Worm (Caenorhabditis elegans): ENCODE results near the gene Y52E8A.1.

Y52E8A.1 gene

DNA sequence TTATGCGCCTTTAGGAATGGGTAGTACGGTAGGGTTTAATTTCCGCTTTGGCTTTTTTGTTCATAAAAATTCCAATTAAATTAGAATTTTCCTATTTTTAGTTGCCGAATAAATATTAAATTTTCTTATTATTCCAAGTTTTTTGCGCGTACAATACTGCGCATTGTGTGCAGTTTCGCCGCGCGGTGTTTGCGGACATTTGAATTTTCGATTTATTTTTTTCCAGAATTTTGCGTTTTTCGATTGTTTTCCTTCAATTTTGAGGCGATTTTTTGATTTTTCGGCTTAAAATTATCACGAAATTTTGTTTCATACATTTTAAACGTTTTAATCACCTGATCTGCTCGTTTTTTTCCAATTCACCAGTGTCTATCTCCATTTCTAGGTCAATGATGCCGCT is 1.0 kb downstream of the Y52E8A.1 start, which contains the start of gene H20J04.6:
TSS of gene H20J04.6 (plus strand) at position 386 of the 400 bp plus-strand sequence.
- TF ChIP-seq ceh-2 (tag; optimal IDR thresholded peaks at IDR 0.05) (no peak), unc-42 (tag; optimal IDR thresholded peaks at IDR 0.05) (peak; percentile 25)

DNA sequence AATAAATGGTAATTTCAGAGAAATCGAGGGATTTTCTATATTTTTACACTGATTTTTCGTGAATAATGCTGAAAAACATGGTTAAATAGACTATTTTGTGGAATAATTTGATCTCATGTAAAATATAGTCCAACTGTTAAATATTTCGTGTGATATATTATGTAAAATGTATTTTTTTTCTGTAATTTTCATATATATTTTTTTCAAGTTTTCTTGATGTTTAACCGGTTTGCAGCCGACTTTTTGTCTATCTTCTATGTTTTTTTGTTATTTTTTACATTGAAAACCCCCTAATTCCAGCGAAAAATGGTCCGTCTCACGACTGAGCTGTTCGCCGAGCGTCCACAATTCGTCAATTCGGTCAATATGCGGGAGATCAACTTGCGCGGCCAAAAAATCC is 2.2 kb downstream of the Y52E8A.1 start, which contains the start of gene mog-2:
TSS of gene mog-2 (plus strand) at position 301 of the 400 bp plus-strand sequence.
- TF ChIP-seq sdc-2 (tag; optimal IDR thresholded peaks at IDR 0.05) = no peak
- TF ChIP-seq syd-9 (tag; optimal IDR thresholded peaks at IDR 0.05) = no peak
- TF ChIP-seq gmeb-2 (tag; optimal IDR thresholded peaks at IDR 0.05) = no peak
- no peak for TF ChIP-seq nhr-232 (tag; optimal IDR thresholded peaks at IDR 0.05)
- TF ChIP-seq hlh-6 (tag; optimal IDR thresholded peaks at IDR 0.05) = no peak
- no peak for TF ChIP-seq unc-42 (tag; optimal IDR thresholded peaks at IDR 0.05)
- TF ChIP-seq ceh-19 (GFP tag; optimal IDR thresholded peaks at IDR 0.05) = no peak
- no peak for TF ChIP-seq ceh-34 (tag; optimal IDR thresholded peaks at IDR 0.05)
- no peak for TF ChIP-seq tbx-2 (tag; optimal IDR thresholded peaks at IDR 0.05)
- no peak for TF ChIP-seq T23F11.4 (GFP tag; optimal IDR thresholded peaks at IDR 0.05)
- TF ChIP-seq nfya-1 (tag; optimal IDR thresholded peaks at IDR 0.05) = no peak
- no peak for TF ChIP-seq ceh-14 (tag; optimal IDR thresholded peaks at IDR 0.05)
- no peak for TF ChIP-seq ref-2 (tag; optimal IDR thresholded peaks at IDR 0.05)
- no peak for TF ChIP-seq C38D4.7 (GFP tag; optimal IDR thresholded peaks at IDR 0.05)
- no peak for TF ChIP-seq pqm-1 (tag; optimal IDR thresholded peaks at IDR 0.05)

DNA sequence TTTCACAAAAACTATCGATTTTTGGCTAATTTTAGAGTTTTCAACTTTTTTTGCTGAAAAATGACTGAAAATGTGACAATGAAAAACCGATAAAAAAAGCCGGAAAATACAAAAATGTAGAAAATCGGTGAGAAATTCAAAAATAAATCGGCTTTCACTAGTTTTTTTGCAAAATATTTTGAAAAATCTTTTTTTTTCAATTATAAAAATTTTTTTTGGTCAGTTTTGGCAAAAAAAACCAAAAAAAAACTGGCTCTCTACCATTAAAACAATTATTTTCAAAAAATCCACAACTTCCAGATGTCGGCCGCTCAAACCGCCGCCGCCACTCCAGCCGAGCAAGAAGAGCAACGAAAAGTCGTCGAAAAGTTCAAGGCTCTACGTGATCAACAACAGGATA is 4.6 kb downstream of the Y52E8A.1 start, which contains the start of gene pfd-2:
TSS of gene pfd-2 (plus strand) at position 301 of the 400 bp plus-strand sequence.
- no peak for TF ChIP-seq odd-2 (tag; optimal IDR thresholded peaks at IDR 0.05)

DNA sequence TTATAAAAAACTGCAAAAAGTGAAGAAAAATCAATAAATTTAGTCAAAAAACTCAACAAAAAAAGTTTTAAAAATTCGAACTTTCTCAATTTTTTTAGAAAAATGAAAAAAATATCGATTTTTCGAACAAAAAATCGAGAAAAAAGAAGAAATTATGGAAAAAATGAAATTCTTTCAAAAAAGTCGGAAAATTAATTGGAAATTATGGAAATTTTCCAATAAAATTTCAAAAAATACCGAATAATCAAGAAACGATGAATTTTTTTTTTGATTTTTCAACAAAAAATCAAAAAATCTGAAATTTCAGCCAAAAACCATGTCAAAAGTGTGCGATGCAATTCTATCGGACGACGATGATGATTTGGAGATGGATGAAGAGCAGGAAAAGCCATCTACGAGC is 6.8 kb downstream of the Y52E8A.1 start, which contains the start of gene H20J04.4:
TSS of gene H20J04.4 (plus strand) at position 301 of the 400 bp plus-strand sequence.
- TF ChIP-seq pqm-1 (tag; optimal IDR thresholded peaks at IDR 0.05) (no peak), hlh-13 (GFP tag; optimal IDR thresholded peaks at IDR 0.05) (no peak), T23F11.4 (GFP tag; optimal IDR thresholded peaks at IDR 0.05) (no peak), lin-11 (tag; optimal IDR thresholded peaks at IDR 0.05) (no peak), rnt-1 (tag; optimal IDR thresholded peaks at IDR 0.05) (no peak), hlh-6 (tag; optimal IDR thresholded peaks at IDR 0.05) (no peak), dmd-4 (tag; optimal IDR thresholded peaks at IDR 0.05; ENCODE audit: borderline replicate concordance) (no peak), ceh-6 (GFP tag; optimal IDR thresholded peaks at IDR 0.05) (no peak), Y22D7AL.16 (tag; optimal IDR thresholded peaks at IDR 0.05) (no peak), sdc-2 (tag; optimal IDR thresholded peaks at IDR 0.05) (no peak), pha-2 (tag; optimal IDR thresholded peaks at IDR 0.05) (no peak), ceh-48 (tag; optimal IDR thresholded peaks at IDR 0.05) (no peak), ceh-34 (tag; optimal IDR thresholded peaks at IDR 0.05) (no peak), pros-1 (tag; optimal IDR thresholded peaks at IDR 0.05) (no peak), ref-2 (tag; optimal IDR thresholded peaks at IDR 0.05) (no peak), gmeb-2 (tag; optimal IDR thresholded peaks at IDR 0.05) (no peak), sox-4 (tag; optimal IDR thresholded peaks at IDR 0.05) (no peak), madf-2 (tag; optimal IDR thresholded peaks at IDR 0.05) (no peak)

DNA sequence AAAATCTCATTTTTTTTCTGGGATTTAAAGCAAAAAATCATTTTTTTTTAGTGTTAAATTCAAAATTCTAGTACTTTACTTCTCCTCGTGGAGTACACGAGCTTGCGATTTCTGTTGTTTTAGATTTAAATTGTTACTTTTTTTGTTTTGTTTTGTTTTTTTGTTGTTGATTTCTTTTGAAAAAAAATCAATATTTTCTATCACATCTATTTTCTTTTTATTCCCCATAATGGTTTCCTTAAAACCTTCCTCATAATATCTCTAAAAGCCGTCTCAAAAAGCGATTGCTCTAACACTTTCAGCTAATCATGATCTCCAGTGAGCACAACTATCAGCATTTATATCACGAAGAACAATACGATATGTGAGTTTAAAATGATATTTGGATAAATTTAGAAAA is 12.6 kb downstream of the Y52E8A.1 start, which contains the start of gene madf-3:
TSS of gene madf-3 (plus strand) at position 301 of the 400 bp plus-strand sequence.
- no peak for TF ChIP-seq unc-42 (tag; optimal IDR thresholded peaks at IDR 0.05)
- TF ChIP-seq hlh-13 (GFP tag; optimal IDR thresholded peaks at IDR 0.05) = no peak

DNA sequence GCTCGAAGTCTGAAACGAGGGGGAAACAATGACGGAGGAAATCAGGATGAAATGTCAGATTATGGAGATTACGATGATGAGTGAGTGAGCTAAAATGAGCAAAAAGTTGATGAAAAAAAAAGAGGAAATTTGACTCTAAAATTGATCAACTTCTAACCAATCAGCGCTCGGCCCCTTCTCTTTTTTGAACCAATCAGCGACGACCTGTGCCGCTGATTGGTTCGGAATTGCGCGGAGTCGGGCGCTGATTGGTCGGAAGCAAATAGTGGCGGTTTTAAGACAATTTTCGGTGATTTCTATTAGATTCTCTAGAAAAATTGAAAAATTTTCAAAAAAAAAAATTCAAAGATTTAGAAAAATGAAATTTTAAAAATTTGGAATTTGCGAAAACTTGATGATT is 15.9 kb downstream of the Y52E8A.1 start:
- TF ChIP-seq ceh-22 (tag; optimal IDR thresholded peaks at IDR 0.05) = no peak
- TF ChIP-seq nfya-1 (tag; optimal IDR thresholded peaks at IDR 0.05) = peak; percentile 90
- TF ChIP-seq C08G9.2 (tag; optimal IDR thresholded peaks at IDR 0.05) = no peak
- no peak for TF ChIP-seq fkh-10 (GFP tag; optimal IDR thresholded peaks at IDR 0.05)

All from whole organism, late embryonic.